Worm (Caenorhabditis elegans) whole organism, mixed stage, embryonic: ENCODE measurements around the gene nspd-3.

ENCODE experiments used
- M03D4.4 ChIP-seq: sonication (generic microtip); optimal IDR thresholded peaks from 2 replicates; lab custom pipeline; 2017; ENCODE audit warnings: mild to moderate bottlenecking, missing genetic modification characterization, missing compliant biosample characterization
- bed-3 ChIP-seq: fragments of 200-800 bp; sonication (Bioruptor generic); optimal IDR thresholded peaks from 3 replicates; lab custom pipeline; 2018; ENCODE audit warnings: mild to moderate bottlenecking, missing genetic modification characterization, moderate library complexity, missing compliant biosample characterization
- blmp-1 ChIP-seq: fragments of 150-350 bp; optimal IDR thresholded peaks from 2 replicates; lab custom pipeline; 2014; ENCODE audit warnings: missing biosample characterization, missing genetic modification characterization
- ceh-39 ChIP-seq: fragments of 150-350 bp; optimal IDR thresholded peaks from 2 replicates; lab custom pipeline; 2014; ENCODE audit warnings: missing biosample characterization, missing genetic modification characterization
- ceh-43 ChIP-seq: fragments of 200-800 bp; sonication (Bioruptor generic); optimal IDR thresholded peaks from 2 replicates; lab custom pipeline; 2018; ENCODE audit warnings: mild to moderate bottlenecking, missing genetic modification characterization, moderate library complexity, missing compliant biosample characterization
- ceh-83 ChIP-seq: fragments of 200-800 bp; sonication (Bioruptor generic); optimal IDR thresholded peaks from 2 replicates; lab custom pipeline; 2018; ENCODE audit warnings: mild to moderate bottlenecking, missing genetic modification characterization, missing compliant biosample characterization
- ces-1 ChIP-seq: fragments of 150-350 bp; optimal IDR thresholded peaks from 2 replicates; lab custom pipeline; 2014; ENCODE audit warnings: missing biosample characterization, missing genetic modification reagents, missing genetic modification characterization
- cnd-1 ChIP-seq: fragments of 200-800 bp; sonication (Bioruptor generic); optimal IDR thresholded peaks from 2 replicates; lab custom pipeline; 2018; ENCODE audit warnings: mild to moderate bottlenecking, missing genetic modification characterization, missing compliant biosample characterization
- drap-1 ChIP-seq: fragments of 200-800 bp; sonication (Bioruptor generic); optimal IDR thresholded peaks from 3 replicates; lab custom pipeline; 2018; ENCODE audit warnings: mild to moderate bottlenecking, missing genetic modification characterization, missing compliant biosample characterization
- elt-1 ChIP-seq: sonication (generic microtip); optimal IDR thresholded peaks from 2 replicates; lab custom pipeline; 2017; ENCODE audit warnings: missing genetic modification characterization, mild to moderate bottlenecking, missing compliant biosample characterization, antibody characterized with exemption, moderate library complexity, borderline replicate concordance; ENCODE audit not compliant: insufficient read depth
- elt-3 ChIP-seq: fragments of 150-350 bp; optimal IDR thresholded peaks from 2 replicates; lab custom pipeline; 2014; ENCODE audit warnings: missing biosample characterization, missing genetic modification characterization
- flh-1 ChIP-seq: fragments of 200-800 bp; sonication (Bioruptor generic); optimal IDR thresholded peaks from 2 replicates; lab custom pipeline; 2018; ENCODE audit warnings: mild to moderate bottlenecking, missing genetic modification characterization, moderate library complexity, missing compliant biosample characterization
- ham-2 ChIP-seq: fragments of 200-800 bp; sonication (Bioruptor generic); optimal IDR thresholded peaks from 2 replicates; lab custom pipeline; 2018; ENCODE audit warnings: mild to moderate bottlenecking, missing genetic modification characterization, missing compliant biosample characterization
- hlh-1 ChIP-seq: fragments of 150-350 bp; optimal IDR thresholded peaks from 2 replicates; lab custom pipeline; 2014; ENCODE audit warnings: missing biosample characterization, missing genetic modification reagents, missing genetic modification characterization
- lin-13 ChIP-seq: fragments of 150-350 bp; optimal IDR thresholded peaks from 2 replicates; lab custom pipeline; 2014; ENCODE audit warnings: missing biosample characterization, missing genetic modification characterization
- lin-32 ChIP-seq: fragments of 200-800 bp; sonication (Bioruptor generic); optimal IDR thresholded peaks from 2 replicates; lab custom pipeline; 2018; ENCODE audit warnings: mild to moderate bottlenecking, missing genetic modification characterization, missing compliant biosample characterization
- lsy-2 ChIP-seq: fragments of 150-350 bp; optimal IDR thresholded peaks from 2 replicates; lab custom pipeline; 2014; ENCODE audit warnings: missing biosample characterization, missing genetic modification characterization
- mab-5 ChIP-seq: fragments of 150-350 bp; optimal IDR thresholded peaks from 2 replicates; lab custom pipeline; 2014; ENCODE audit warnings: missing biosample characterization, missing genetic modification characterization
- mep-1 ChIP-seq: fragments of 150-350 bp; optimal IDR thresholded peaks from 2 replicates; lab custom pipeline; 2017; ENCODE audit warnings: missing biosample characterization, missing genetic modification reagents, missing genetic modification characterization, inconsistent platforms
- mls-2 ChIP-seq: sonication (generic microtip); optimal IDR thresholded peaks from 2 replicates; lab custom pipeline; 2016; ENCODE audit warnings: mild to moderate bottlenecking, missing genetic modification characterization, moderate library complexity, missing compliant biosample characterization
- nhr-12 ChIP-seq: fragments of 150-350 bp; optimal IDR thresholded peaks from 2 replicates; lab custom pipeline; 2014; ENCODE audit warnings: missing biosample characterization, missing genetic modification characterization
- nhr-2 ChIP-seq: fragments of 150-350 bp; optimal IDR thresholded peaks from 2 replicates; lab custom pipeline; 2014; ENCODE audit warnings: missing biosample characterization, missing genetic modification characterization
- nhr-237 ChIP-seq: fragments of 150-350 bp; optimal IDR thresholded peaks from 2 replicates; lab custom pipeline; 2014; ENCODE audit warnings: missing biosample characterization, missing genetic modification characterization
- nhr-28 ChIP-seq: fragments of 150-350 bp; optimal IDR thresholded peaks from 2 replicates; lab custom pipeline; 2014; ENCODE audit warnings: missing biosample characterization, missing genetic modification characterization
- nhr-76 ChIP-seq: sonication (generic microtip); optimal IDR thresholded peaks from 2 replicates; lab custom pipeline; 2017; ENCODE audit warnings: missing biosample characterization, missing genetic modification characterization
- pha-4 ChIP-seq: fragments of 150-350 bp; optimal IDR thresholded peaks from 2 replicates; lab custom pipeline; 2018; ENCODE audit warnings: missing biosample characterization, missing genetic modification reagents, missing genetic modification characterization
- sem-2 ChIP-seq: fragments of 200-800 bp; sonication (Bioruptor generic); optimal IDR thresholded peaks from 2 replicates; lab custom pipeline; 2018; ENCODE audit warnings: mild to moderate bottlenecking, missing genetic modification characterization, missing compliant biosample characterization
- snpc-4 ChIP-seq: fragments of 150-350 bp; optimal IDR thresholded peaks from 2 replicates; lab custom pipeline; 2014; ENCODE audit warnings: missing biosample characterization, missing genetic modification characterization
- sptf-1 ChIP-seq: sonication (generic microtip); optimal IDR thresholded peaks from 2 replicates; lab custom pipeline; 2017; ENCODE audit warnings: mild to moderate bottlenecking, missing genetic modification characterization, moderate library complexity, missing compliant biosample characterization
- tbx-8 ChIP-seq: fragments of 200-800 bp; sonication (Bioruptor generic); optimal IDR thresholded peaks from 2 replicates; lab custom pipeline; 2018; ENCODE audit warnings: mild to moderate bottlenecking, missing genetic modification characterization, moderate library complexity, missing compliant biosample characterization
- unc-120 ChIP-seq: sonication (generic microtip); optimal IDR thresholded peaks from 2 replicates; lab custom pipeline; 2017; ENCODE audit warnings: missing genetic modification characterization, missing compliant biosample characterization; ENCODE audit not compliant: poor library complexity, severe bottlenecking
- unc-39 ChIP-seq: fragments of 150-350 bp; optimal IDR thresholded peaks from 2 replicates; lab custom pipeline; 2014; ENCODE audit warnings: missing biosample characterization, missing genetic modification characterization
- unc-62 ChIP-seq: fragments of 150-350 bp; optimal IDR thresholded peaks from 2 replicates; lab custom pipeline; 2014; ENCODE audit warnings: missing biosample characterization, missing genetic modification reagents, missing genetic modification characterization
- zip-8 ChIP-seq: fragments of 150-350 bp; optimal IDR thresholded peaks from 2 replicates; lab custom pipeline; 2014; ENCODE audit warnings: missing biosample characterization, missing genetic modification characterization
- ztf-11 ChIP-seq: fragments of 150-350 bp; optimal IDR thresholded peaks from 2 replicates; lab custom pipeline; 2014; ENCODE audit warnings: missing biosample characterization, missing genetic modification characterization

Gene nspd-3

DNA sequence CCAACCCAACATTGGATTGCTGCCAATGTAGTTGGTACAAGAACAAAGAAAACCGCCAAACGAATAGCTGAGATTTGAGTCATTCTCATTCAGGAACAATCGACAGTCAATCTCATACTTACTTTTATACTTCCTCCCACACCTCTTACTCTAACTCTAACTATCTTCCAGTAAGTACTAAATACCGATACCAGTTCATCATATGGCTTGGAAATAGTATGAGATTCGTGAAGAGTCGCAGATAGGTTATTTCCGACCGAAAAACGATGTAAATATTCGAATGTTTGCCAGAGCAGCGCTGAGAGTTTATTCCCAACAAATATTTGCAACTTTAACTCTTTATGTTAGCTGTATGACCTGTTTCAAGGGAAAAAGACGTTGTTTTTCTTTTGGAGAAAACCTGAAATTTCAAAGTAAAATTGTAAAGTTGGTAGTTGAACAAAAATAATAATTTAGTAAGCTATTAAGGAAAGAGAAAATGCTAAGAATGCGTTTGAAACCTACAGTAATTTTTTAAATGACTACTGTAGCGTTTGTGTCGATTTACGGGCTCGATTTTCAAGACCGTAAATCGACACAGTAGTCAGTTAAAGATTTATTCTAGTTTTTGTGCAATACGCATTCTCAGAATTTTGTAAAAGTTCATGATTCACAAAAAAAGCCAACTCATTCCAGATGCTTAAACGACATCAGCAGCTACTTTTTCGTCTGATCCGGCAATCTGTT lies 23.8 kb upstream of the nspd-3 start, which contains the start of the genes W03F8.6 and mtrf-1L:
W03F8.6 (minus strand) TSS at position 101 of the 726 bp plus-strand sequence.
mtrf-1L (plus strand) TSS at position 676 of the 726 bp plus-strand sequence.
- TF ChIP-seq ztf-11 (tag; lab: Kevin White, UChicago) (no peak), sem-2 (no peak), unc-62 (GFP tag; lab: Kevin White, UChicago) (no peak), nhr-237 (tag; lab: Kevin White, UChicago) (no peak), blmp-1 (tag; lab: Kevin White, UChicago) (no peak), pha-4 (tag; lab: Kevin White, UChicago) (no peak), drap-1 (GFP tag; lab: Kevin White, UChicago) (no peak), nhr-12 (tag; lab: Kevin White, UChicago) (no peak), nhr-28 (tag; lab: Kevin White, UChicago) (no peak), tbx-8 (GFP tag; lab: Kevin White, UChicago) (no peak), ceh-43 (GFP tag; lab: Kevin White, UChicago) (no peak)

DNA sequence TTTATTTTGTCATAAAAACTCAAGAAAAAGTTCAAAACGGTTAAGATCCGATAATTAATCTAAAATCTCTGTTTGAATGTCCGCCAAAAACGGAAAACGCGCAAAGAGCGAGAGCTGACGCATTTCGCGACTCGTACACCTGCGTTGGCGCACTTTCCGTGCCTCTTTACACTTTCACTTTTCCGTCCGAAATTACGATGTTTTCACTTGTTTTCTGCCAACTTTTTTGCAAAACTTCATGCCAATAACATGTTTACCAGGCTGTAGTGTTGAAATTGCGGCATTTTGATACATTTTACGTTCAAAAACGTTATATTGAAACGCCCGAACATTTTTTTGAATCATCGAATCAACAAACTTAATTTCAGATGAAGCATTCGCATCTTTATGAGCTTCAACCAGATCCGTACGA lies 20.9 kb upstream of the nspd-3 start, which contains the start of gene W03F8.4:
W03F8.4 (plus strand) TSS at position 369 of the 412 bp plus-strand sequence.
- TF ChIP-seq nhr-237 (tag; lab: Kevin White, UChicago) (peak; percentile 87), snpc-4 (tag; lab: Kevin White, UChicago) (no peak), unc-120 (tag; lab: Kevin White, UChicago) (peak; percentile 87), blmp-1 (tag; lab: Kevin White, UChicago) (peak; percentile 96), tbx-8 (GFP tag; lab: Kevin White, UChicago) (peak; percentile 68), unc-62 (GFP tag; lab: Kevin White, UChicago) (peak; percentile 51), sptf-1 (peak; percentile 79), nhr-76 (no peak), zip-8 (no peak), pha-4 (tag; lab: Kevin White, UChicago) (peak; percentile 91), drap-1 (GFP tag; lab: Kevin White, UChicago) (peak; percentile 75), lin-32 (GFP tag; lab: Kevin White, UChicago) (no peak), ces-1 (GFP tag; lab: Kevin White, UChicago) (peak; percentile 62), bed-3 (GFP tag; lab: Kevin White, UChicago) (peak; percentile 24), ceh-43 (GFP tag; lab: Kevin White, UChicago) (peak; percentile 45), nhr-28 (tag; lab: Kevin White, UChicago) (no peak), M03D4.4 (peak; percentile 61), ceh-39 (tag; lab: Kevin White, UChicago) (peak; percentile 64), ztf-11 (tag; lab: Kevin White, UChicago) (peak; percentile 13), cnd-1 (peak; percentile 50), ceh-83 (GFP tag; lab: Kevin White, UChicago) (peak; percentile 89), hlh-1 (tag; lab: Kevin White, UChicago) (peak; percentile 28), mep-1 (tag; lab: Kevin White, UChicago) (peak; percentile 93), elt-3 (tag; lab: Kevin White, UChicago) (no peak), unc-39 (peak; percentile 12), lsy-2 (tag; lab: Kevin White, UChicago) (peak; percentile 86), nhr-12 (tag; lab: Kevin White, UChicago) (no peak), nhr-2 (tag; lab: Kevin White, UChicago) (no peak), flh-1 (GFP tag; lab: Kevin White, UChicago) (no peak), ham-2 (peak; percentile 46), sem-2 (peak; percentile 45), mab-5 (tag; lab: Kevin White, UChicago) (peak; percentile 4), mls-2 (tag; lab: Kevin White, UChicago) (peak; percentile 68), elt-1 (tag; lab: Kevin White, UChicago) (no peak), lin-13 (tag; lab: Kevin White, UChicago) (peak; percentile 94)

DNA sequence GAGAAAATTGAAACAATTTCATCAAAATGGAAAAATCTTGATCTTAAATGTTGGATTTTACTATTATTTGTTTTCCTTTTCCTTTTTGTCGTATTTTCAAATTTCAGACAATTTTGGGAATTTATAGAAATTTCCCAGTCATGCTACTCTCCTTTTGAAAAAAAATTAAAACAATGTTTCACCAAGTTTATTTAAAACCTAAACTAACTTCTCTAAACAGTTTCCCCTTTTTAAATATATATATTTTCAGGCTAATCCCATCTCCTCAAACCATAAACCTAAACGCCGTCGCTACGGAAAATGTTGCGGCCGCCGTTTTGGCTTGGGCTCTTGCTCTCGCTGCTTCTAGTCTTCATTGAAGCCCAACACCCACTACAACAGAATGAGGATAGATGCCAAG lies 10.2 kb upstream of the nspd-3 start, which contains the start of gene lam-1:
lam-1 (plus strand) TSS at position 301 of the 400 bp plus-strand sequence.
- no peak for TF ChIP-seq tbx-8 (GFP tag; lab: Kevin White, UChicago)
- no peak for TF ChIP-seq unc-120 (tag; lab: Kevin White, UChicago)
- no peak for TF ChIP-seq mep-1 (tag; lab: Kevin White, UChicago)
- TF ChIP-seq sptf-1, result no peak
- no peak for TF ChIP-seq zip-8
- TF ChIP-seq hlh-1 (tag; lab: Kevin White, UChicago), result no peak
- TF ChIP-seq drap-1 (GFP tag; lab: Kevin White, UChicago), result no peak
- TF ChIP-seq unc-39, result no peak
- TF ChIP-seq lin-13 (tag; lab: Kevin White, UChicago), result no peak
- no peak for TF ChIP-seq nhr-12 (tag; lab: Kevin White, UChicago)
- TF ChIP-seq, all 35 proteins: peak for 0
